Worm (Caenorhabditis elegans): Measurements from ENCODE around the gene far-8.

Gene far-8

ce11 chrIII:843999-844398 lies 1.3 kb downstream of the far-8 start:
- TF ChIP-seq flt-1 (GFP tag; IDR thresholded peaks at IDR 0.05): no peak
- no peak for TF ChIP-seq klf-2 (GFP tag; conservative IDR thresholded peaks at IDR 0.05)
- no peak for TF ChIP-seq cog-1 (tag; optimal IDR thresholded peaks at IDR 0.05)
- no peak for TF ChIP-seq tab-1 (GFP tag; IDR thresholded peaks at IDR 0.05)
- no peak for TF ChIP-seq med-1 (GFP tag; optimal IDR thresholded peaks at IDR 0.05; ENCODE audit: insufficient read depth)
- TF ChIP-seq ztf-29 (GFP tag; IDR thresholded peaks at IDR 0.05): no peak
- no peak for TF ChIP-seq ztf-23 (GFP tag; IDR thresholded peaks at IDR 0.05)
- TF ChIP-seq T22C8.4 (GFP tag; IDR thresholded peaks at IDR 0.05): no peak
- no peak for TF ChIP-seq ref-1 (GFP tag; conservative IDR thresholded peaks at IDR 0.05)

- TF ChIP-seq tab-1 (GFP tag; IDR thresholded peaks at IDR 0.05): no peak
- TF ChIP-seq flt-1 (GFP tag; IDR thresholded peaks at IDR 0.05): no peak
- TF ChIP-seq ztf-23 (GFP tag; IDR thresholded peaks at IDR 0.05): no peak
- no peak for TF ChIP-seq ztf-29 (GFP tag; IDR thresholded peaks at IDR 0.05)
- TF ChIP-seq klf-2 (GFP tag; conservative IDR thresholded peaks at IDR 0.05): no peak
- TF ChIP-seq T22C8.4 (GFP tag; IDR thresholded peaks at IDR 0.05): no peak
- no peak for TF ChIP-seq med-1 (GFP tag; optimal IDR thresholded peaks at IDR 0.05; ENCODE audit: insufficient read depth)
- TF ChIP-seq cog-1 (tag; optimal IDR thresholded peaks at IDR 0.05): no peak
- no peak for TF ChIP-seq ref-1 (GFP tag; conservative IDR thresholded peaks at IDR 0.05)
These were observed 1.8 kb downstream of the far-8 start for ce11 chrIII:844577-844976.

- TF ChIP-seq med-1 (GFP tag; optimal IDR thresholded peaks at IDR 0.05; ENCODE audit: insufficient read depth) (no peak), tab-1 (GFP tag; IDR thresholded peaks at IDR 0.05) (no peak), klf-2 (GFP tag; conservative IDR thresholded peaks at IDR 0.05) (no peak), ref-1 (GFP tag; conservative IDR thresholded peaks at IDR 0.05) (no peak), ztf-29 (GFP tag; IDR thresholded peaks at IDR 0.05) (no peak), cog-1 (tag; optimal IDR thresholded peaks at IDR 0.05) (no peak), T22C8.4 (GFP tag; IDR thresholded peaks at IDR 0.05) (no peak), ztf-23 (GFP tag; IDR thresholded peaks at IDR 0.05) (no peak)
These were observed 2.8 kb downstream of the far-8 start, which contains the start of gene K02F3.2 for ce11 chrIII:845485-845884. TSS of gene K02F3.2 (plus strand) at chrIII:845841.

- TF ChIP-seq flt-1 (GFP tag; IDR thresholded peaks at IDR 0.05) (no peak), klf-2 (GFP tag; conservative IDR thresholded peaks at IDR 0.05) (no peak), ref-1 (GFP tag; conservative IDR thresholded peaks at IDR 0.05) (no peak), med-1 (GFP tag; optimal IDR thresholded peaks at IDR 0.05; ENCODE audit: insufficient read depth) (no peak), ztf-29 (GFP tag; IDR thresholded peaks at IDR 0.05) (no peak), cog-1 (tag; optimal IDR thresholded peaks at IDR 0.05) (no peak), ztf-23 (GFP tag; IDR thresholded peaks at IDR 0.05) (no peak), T22C8.4 (GFP tag; IDR thresholded peaks at IDR 0.05) (no peak), tab-1 (GFP tag; IDR thresholded peaks at IDR 0.05) (no peak)
These were observed 9.6 kb downstream of the far-8 start, which contains the start of gene moma-1 for ce11 chrIII:852296-852695. TSS of gene moma-1 (minus strand) at chrIII:852396.

- no peak for TF ChIP-seq T22C8.4 (GFP tag; IDR thresholded peaks at IDR 0.05)
- TF ChIP-seq ztf-23 (GFP tag; IDR thresholded peaks at IDR 0.05): no peak
- TF ChIP-seq cog-1 (tag; optimal IDR thresholded peaks at IDR 0.05): no peak
- TF ChIP-seq flt-1 (GFP tag; IDR thresholded peaks at IDR 0.05): no peak
- no peak for TF ChIP-seq klf-2 (GFP tag; conservative IDR thresholded peaks at IDR 0.05)
- no peak for TF ChIP-seq ztf-29 (GFP tag; IDR thresholded peaks at IDR 0.05)
- no peak for TF ChIP-seq ref-1 (GFP tag; conservative IDR thresholded peaks at IDR 0.05)
- no peak for TF ChIP-seq med-1 (GFP tag; optimal IDR thresholded peaks at IDR 0.05; ENCODE audit: insufficient read depth)
- no peak for TF ChIP-seq tab-1 (GFP tag; IDR thresholded peaks at IDR 0.05)
These were observed 10.7 kb downstream of the far-8 start for ce11 chrIII:853414-853813.

ce11 chrIII:853859-854359 lies 11.2 kb downstream of the far-8 start, which contains the start of the genes rnp-5 and tag-51:
TSS of gene rnp-5 (minus strand) at chrIII:853909.
TSS of gene tag-51 (plus strand) at chrIII:854221.
- no peak for TF ChIP-seq ref-1 (GFP tag; conservative IDR thresholded peaks at IDR 0.05)
- no peak for TF ChIP-seq ztf-23 (GFP tag; IDR thresholded peaks at IDR 0.05)
- no peak for TF ChIP-seq klf-2 (GFP tag; conservative IDR thresholded peaks at IDR 0.05)
- no peak for TF ChIP-seq cog-1 (tag; optimal IDR thresholded peaks at IDR 0.05)
- TF ChIP-seq ztf-29 (GFP tag; IDR thresholded peaks at IDR 0.05): no peak
- TF ChIP-seq tab-1 (GFP tag; IDR thresholded peaks at IDR 0.05): no peak

- TF ChIP-seq ztf-23 (GFP tag; IDR thresholded peaks at IDR 0.05): no peak
These were observed 13.5 kb downstream of the far-8 start, which contains the start of gene K02F3.12 for ce11 chrIII:856260-856659. TSS of gene K02F3.12 (plus strand) at chrIII:856560.

- no peak for TF ChIP-seq med-1 (GFP tag; optimal IDR thresholded peaks at IDR 0.05; ENCODE audit: insufficient read depth)
- TF ChIP-seq cog-1 (tag; optimal IDR thresholded peaks at IDR 0.05): no peak
- no peak for TF ChIP-seq ztf-29 (GFP tag; IDR thresholded peaks at IDR 0.05)
- no peak for TF ChIP-seq ref-1 (GFP tag; conservative IDR thresholded peaks at IDR 0.05)
- TF ChIP-seq ztf-23 (GFP tag; IDR thresholded peaks at IDR 0.05): no peak
- TF ChIP-seq T22C8.4 (GFP tag; IDR thresholded peaks at IDR 0.05): no peak
- no peak for TF ChIP-seq flt-1 (GFP tag; IDR thresholded peaks at IDR 0.05)
These were observed 14.2 kb downstream of the far-8 start for ce11 chrIII:856908-857307.

- TF ChIP-seq T22C8.4 (GFP tag; IDR thresholded peaks at IDR 0.05) (no peak), ztf-23 (GFP tag; IDR thresholded peaks at IDR 0.05) (no peak), med-1 (GFP tag; optimal IDR thresholded peaks at IDR 0.05; ENCODE audit: insufficient read depth) (no peak), flt-1 (GFP tag; IDR thresholded peaks at IDR 0.05) (no peak), tab-1 (GFP tag; IDR thresholded peaks at IDR 0.05) (no peak), cog-1 (tag; optimal IDR thresholded peaks at IDR 0.05) (no peak), ztf-29 (GFP tag; IDR thresholded peaks at IDR 0.05) (no peak), ref-1 (GFP tag; conservative IDR thresholded peaks at IDR 0.05) (no peak), klf-2 (GFP tag; conservative IDR thresholded peaks at IDR 0.05) (no peak)
These were observed 17.2 kb downstream of the far-8 start, which contains the start of gene exos-4.2 for ce11 chrIII:859898-860297. TSS of gene exos-4.2 (plus strand) at chrIII:860198.

ce11 chrIII:861819-862356 lies 19.2 kb downstream of the far-8 start, which contains the start of gene arx-4:
TSS of gene arx-4 (plus strand) at chrIII:862306.
- no peak for TF ChIP-seq T22C8.4 (GFP tag; IDR thresholded peaks at IDR 0.05)
- no peak for TF ChIP-seq med-1 (GFP tag; optimal IDR thresholded peaks at IDR 0.05; ENCODE audit: insufficient read depth)
- no peak for TF ChIP-seq cog-1 (tag; optimal IDR thresholded peaks at IDR 0.05)
- no peak for TF ChIP-seq ztf-29 (GFP tag; IDR thresholded peaks at IDR 0.05)
- TF ChIP-seq flt-1 (GFP tag; IDR thresholded peaks at IDR 0.05): no peak
- no peak for TF ChIP-seq klf-2 (GFP tag; conservative IDR thresholded peaks at IDR 0.05)
- TF ChIP-seq ztf-23 (GFP tag; IDR thresholded peaks at IDR 0.05): no peak
- TF ChIP-seq tab-1 (GFP tag; IDR thresholded peaks at IDR 0.05): no peak
- no peak for TF ChIP-seq ref-1 (GFP tag; conservative IDR thresholded peaks at IDR 0.05)

All from whole organism, midembryonic.